Worm (Caenorhabditis elegans): Measurements from ENCODE around the gene C34H4.2.

ce11 chrIV:1549095-1550093 is 4.2 kb upstream of the C34H4.2 start:
- TF ChIP-seq egl-27 (tag; optimal IDR thresholded peaks at IDR 0.05) = no peak
- TF ChIP-seq nhr-12 (tag; optimal IDR thresholded peaks at IDR 0.05) = no peak
- no peak for TF ChIP-seq lin-39 (tag; optimal IDR thresholded peaks at IDR 0.05)
